Worm (Caenorhabditis elegans) whole organism, midembryonic: Measurements from ENCODE around the gene spp-30.
"Not testable (repeated sequence)": the region's sequence is repeated elsewhere in the genome, so short reads cannot be mapped to it uniquely, and the experiment has no call there.

Experiments
- cog-1 ChIP-seq: sonication (generic microtip); optimal IDR thresholded peaks from 2 replicates; lab custom pipeline; 2016; ENCODE audit warnings: missing genetic modification characterization, missing compliant biosample characterization
- med-1 ChIP-seq: sonication (generic microtip); optimal IDR thresholded peaks from 2 replicates; lab custom pipeline; 2017; ENCODE audit warnings: missing genetic modification characterization, mild to moderate bottlenecking, missing compliant biosample characterization, antibody characterized with exemption, missing genetic modification reagents; ENCODE audit not compliant: insufficient read depth
- ref-1 ChIP-seq: fragments of 200-800 bp; sonication (Bioruptor generic); conservative IDR thresholded peaks from 2 replicates; pipeline ENCODE4 v1.3.6; 2022; ENCODE audit warnings: missing genetic modification reagents, missing genetic modification characterization, missing compliant biosample characterization
- ztf-23 ChIP-seq: fragments of 200-800 bp; sonication (Bioruptor generic); IDR thresholded peaks from 2 replicates; pipeline ENCODE4 v1.3.6; 2022; ENCODE audit warnings: missing genetic modification reagents, missing genetic modification characterization, missing compliant biosample characterization

ce11 chrX:11643767-11644235 lies 15.3 kb upstream of the spp-30 start, which contains the start of gene sto-4:
- TF ChIP-seq ztf-23 (GFP tag; lab: Robert Waterston, UW) (0 out of 2 replicates have a peak, but pooled peaks have one; percentile 51), cog-1 (tag; lab: Kevin White, UChicago) (peak; percentile 62)
- TF ChIP-seq ref-1, med-1: not testable (repeated sequence)
